Fruit fly (Drosophila melanogaster): ENCODE data around the gene gcm2.

gcm2 gene

dm6 chr2L:9633811-9634436 is 25.6 kb downstream of the gcm2 start, which contains the start of gene Apoltp (continued):
- TF ChIP-seq CG1529 (GFP tag; optimal IDR thresholded peaks at IDR 0.05) (peak; percentile 9), ato (GFP tag; IDR thresholded peaks at IDR 0.05; ENCODE audit: partially characterized antibody) (no peak), CG9727 (GFP tag; optimal IDR thresholded peaks at IDR 0.05) (peak; percentile 77), rib (GFP tag; IDR thresholded peaks at IDR 0.05) (peak; percentile 62; the same call in 1 of the 2 replicates), CG11456 (GFP tag; IDR thresholded peaks at IDR 0.05) (peak; percentile 73), sob (GFP tag; IDR thresholded peaks at IDR 0.05) (peak; percentile 84), Atf6 (GFP tag; IDR thresholded peaks at IDR 0.05) (peak; percentile 81), CG15011 (GFP tag; optimal IDR thresholded peaks at IDR 0.05) (peak; percentile 46), tx (GFP tag; optimal IDR thresholded peaks at IDR 0.05) (no peak), Usf (GFP tag; optimal IDR thresholded peaks at IDR 0.05) (peak; percentile 4), sim (GFP tag; IDR thresholded peaks at IDR 0.05) (0 out of 2 replicates have a peak, but pooled peaks have one; percentile 25), vfl (GFP tag; optimal IDR thresholded peaks at IDR 0.05) (no peak), peb (GFP tag; IDR thresholded peaks at IDR 0.05) (no peak), Fer1 (GFP tag; optimal IDR thresholded peaks at IDR 0.05) (peak; percentile 88), Hey (tag; optimal IDR thresholded peaks at IDR 0.05) (no peak), CG32767 (GFP tag; IDR thresholded peaks at IDR 0.05) (0 out of 2 replicates have a peak, but pooled peaks have one; percentile 32), Dbx (GFP tag; IDR thresholded peaks at IDR 0.05) (peak; percentile 77; the same call in 1 of the 3 replicates), NFAT (GFP tag; IDR thresholded peaks at IDR 0.05) (peak; percentile 52), crc (GFP tag; optimal IDR thresholded peaks at IDR 0.05) (no peak), Sry-β (GFP tag; optimal IDR thresholded peaks at IDR 0.05) (no peak), pfk (GFP tag; optimal IDR thresholded peaks at IDR 0.05) (peak; percentile 15), CG11093 (GFP tag; IDR thresholded peaks at IDR 0.05) (peak; percentile 45; the same call in 1 of the 3 replicates), CG2129 (GFP tag; IDR thresholded peaks at IDR 0.05; ENCODE audit: partially characterized antibody) (no peak), CG8359 (GFP tag; optimal IDR thresholded peaks at IDR 0.05; ENCODE audit: borderline replicate concordance) (peak; percentile 4), Vsx1 (GFP tag; optimal IDR thresholded peaks at IDR 0.05) (peak; percentile 14), CG3995 (GFP tag; optimal IDR thresholded peaks at IDR 0.05) (no peak), Oli (tag; optimal IDR thresholded peaks at IDR 0.05) (peak; percentile 52), Dad (GFP tag; optimal IDR thresholded peaks at IDR 0.05) (no peak), h (optimal IDR thresholded peaks at IDR 0.05) (no peak), CG8924 (tag; optimal IDR thresholded peaks at IDR 0.05) (peak; percentile 59), CG18764 (GFP tag; optimal IDR thresholded peaks at IDR 0.05) (peak; percentile 46), Hsf (GFP tag; optimal IDR thresholded peaks at IDR 0.05) (peak; percentile 19), danr (GFP tag; IDR thresholded peaks at IDR 0.05) (peak; percentile 52), klu (GFP tag; IDR thresholded peaks at IDR 0.05) (0 out of 2 replicates have a peak, but pooled peaks have one; percentile 35), CG7786 (GFP tag; optimal IDR thresholded peaks at IDR 0.05) (no peak), CG18011 (GFP tag; optimal IDR thresholded peaks at IDR 0.05) (no peak), CG10959 (GFP tag; IDR thresholded peaks at IDR 0.05) (peak; percentile 51; the same call in 1 of the 2 replicates), Elba2 (GFP tag; optimal IDR thresholded peaks at IDR 0.05) (no peak), disco-r (GFP tag; optimal IDR thresholded peaks at IDR 0.05) (no peak), Neu2 (GFP tag; optimal IDR thresholded peaks at IDR 0.05; ENCODE audit: borderline replicate concordance) (no peak), Atf3 (GFP tag; optimal IDR thresholded peaks at IDR 0.05) (no peak), CG3838 (GFP tag; optimal IDR thresholded peaks at IDR 0.05) (no peak), CG31388 (GFP tag; optimal IDR thresholded peaks at IDR 0.05) (peak; percentile 15), CG9876 (GFP tag; optimal IDR thresholded peaks at IDR 0.05) (no peak), Sry-δ (GFP tag; optimal IDR thresholded peaks at IDR 0.05) (no peak), CG14441 (GFP tag; IDR thresholded peaks at IDR 0.05) (peak; percentile 66), CG14014 (GFP tag; IDR thresholded peaks at IDR 0.05) (peak; percentile 72; the same call in 1 of the 2 replicates), CG8478 (optimal IDR thresholded peaks at IDR 0.05) (no peak), stc (GFP tag; IDR thresholded peaks at IDR 0.05) (peak; percentile 56; the same call in 1 of the 2 replicates), CG10147 (GFP tag; optimal IDR thresholded peaks at IDR 0.05) (no peak), Dip3 (GFP tag; optimal IDR thresholded peaks at IDR 0.05) (no peak)

Data from whole organism, embryonic.